Worm (Caenorhabditis elegans) whole organism, late embryonic: Measurements from ENCODE around the gene srh-301.

Experiments used
- C38D4.7 ChIP-seq: fragments of 200-800 bp; sonication (Bioruptor generic); optimal IDR thresholded peaks from 2 replicates; lab custom pipeline; 2018; ENCODE audit warnings: mild to moderate bottlenecking, missing genetic modification characterization, moderate library complexity, missing compliant biosample characterization
- F13H6.1 ChIP-seq: sonication (generic microtip); optimal IDR thresholded peaks from 2 replicates; lab custom pipeline; 2016; ENCODE audit warnings: missing genetic modification characterization, missing compliant biosample characterization
- K02D7.2 ChIP-seq: sonication (generic microtip); optimal IDR thresholded peaks from 2 replicates; lab custom pipeline; 2017; ENCODE audit warnings: mild to moderate bottlenecking, missing genetic modification characterization, missing compliant biosample characterization
- K09A11.1 ChIP-seq: sonication (generic microtip); optimal IDR thresholded peaks from 2 replicates; lab custom pipeline; 2017; ENCODE audit warnings: antibody characterized with exemption, mild to moderate bottlenecking, missing genetic modification characterization, missing compliant biosample characterization; ENCODE audit not compliant: insufficient read depth
- T23F11.4 ChIP-seq: fragments of 200-800 bp; sonication (Bioruptor generic); optimal IDR thresholded peaks from 2 replicates; lab custom pipeline; 2018; ENCODE audit warnings: mild to moderate bottlenecking, missing genetic modification characterization, missing compliant biosample characterization
- Y22D7AL.16 ChIP-seq: sonication (generic microtip); optimal IDR thresholded peaks from 2 replicates; lab custom pipeline; 2016; ENCODE audit warnings: missing genetic modification characterization, missing compliant biosample characterization
- ahr-1 ChIP-seq: sonication (generic microtip); optimal IDR thresholded peaks from 2 replicates; lab custom pipeline; 2016; ENCODE audit warnings: missing genetic modification characterization, missing compliant biosample characterization
- ama-1 ChIP-seq: fragments of 150-350 bp; optimal IDR thresholded peaks from 2 replicates; lab custom pipeline; 2014
- ceh-14 ChIP-seq: sonication (generic microtip); optimal IDR thresholded peaks from 2 replicates; lab custom pipeline; 2016; ENCODE audit warnings: missing genotype, missing genetic modification characterization, missing compliant biosample characterization
- ceh-18 ChIP-seq: sonication (generic microtip); optimal IDR thresholded peaks from 2 replicates; lab custom pipeline; 2016; ENCODE audit warnings: missing genetic modification characterization, missing compliant biosample characterization
- ceh-19 ChIP-seq: fragments of 200-800 bp; sonication (Bioruptor generic); optimal IDR thresholded peaks from 2 replicates; lab custom pipeline; 2018; ENCODE audit warnings: mild to moderate bottlenecking, missing genetic modification characterization, missing compliant biosample characterization
- ceh-2 ChIP-seq: sonication (generic microtip); optimal IDR thresholded peaks from 2 replicates; lab custom pipeline; 2016; ENCODE audit warnings: missing genotype, missing genetic modification characterization, missing compliant biosample characterization
- ceh-30 ChIP-seq: fragments of 150-350 bp; optimal IDR thresholded peaks from 2 replicates; lab custom pipeline; 2014; ENCODE audit warnings: missing biosample characterization, missing genetic modification characterization
- ceh-31 ChIP-seq: sonication (generic microtip); optimal IDR thresholded peaks from 2 replicates; lab custom pipeline; 2016; ENCODE audit warnings: missing genetic modification characterization, missing compliant biosample characterization
- ceh-48 ChIP-seq: sonication (generic microtip); optimal IDR thresholded peaks from 2 replicates; lab custom pipeline; 2016; ENCODE audit warnings: missing genetic modification characterization, inconsistent platforms, missing compliant biosample characterization
- ceh-6 ChIP-seq: fragments of 200-800 bp; sonication (Bioruptor generic); optimal IDR thresholded peaks from 2 replicates; lab custom pipeline; 2018; ENCODE audit warnings: mild to moderate bottlenecking, missing genetic modification characterization, missing compliant biosample characterization
- che-1 ChIP-seq: sonication (generic microtip); optimal IDR thresholded peaks from 2 replicates; lab custom pipeline; 2016; ENCODE audit warnings: mild to moderate bottlenecking, missing genetic modification characterization, missing compliant biosample characterization
- dmd-4 ChIP-seq: sonication (generic microtip); optimal IDR thresholded peaks from 2 replicates; lab custom pipeline; 2016; ENCODE audit warnings: borderline replicate concordance, missing genetic modification characterization, missing compliant biosample characterization
- dve-1 ChIP-seq: sonication (generic microtip); optimal IDR thresholded peaks from 2 replicates; lab custom pipeline; 2017; ENCODE audit warnings: antibody characterized with exemption, mild to moderate bottlenecking, missing genetic modification characterization, missing compliant biosample characterization
- elt-2 ChIP-seq: sonication (generic microtip); optimal IDR thresholded peaks from 2 replicates; lab custom pipeline; 2016; ENCODE audit warnings: missing genetic modification reagents, missing genetic modification characterization, missing compliant biosample characterization
- ets-4 ChIP-seq: sonication (generic microtip); optimal IDR thresholded peaks from 2 replicates; lab custom pipeline; 2016; ENCODE audit warnings: missing genetic modification characterization, missing compliant biosample characterization
- eyg-1 ChIP-seq: sonication (generic microtip); optimal IDR thresholded peaks from 2 replicates; lab custom pipeline; 2016; ENCODE audit warnings: missing genotype, missing genetic modification characterization, missing compliant biosample characterization
- fax-1 ChIP-seq: sonication (generic microtip); optimal IDR thresholded peaks from 2 replicates; lab custom pipeline; 2016; ENCODE audit warnings: missing genotype, missing genetic modification characterization, missing compliant biosample characterization
- fkh-6 ChIP-seq: sonication (generic microtip); optimal IDR thresholded peaks from 2 replicates; lab custom pipeline; 2016; ENCODE audit warnings: missing genetic modification characterization, missing compliant biosample characterization
- gmeb-2 ChIP-seq: sonication (generic microtip); optimal IDR thresholded peaks from 2 replicates; lab custom pipeline; 2016; ENCODE audit warnings: missing genetic modification characterization, inconsistent platforms, missing compliant biosample characterization
- hlh-30 ChIP-seq: sonication (generic microtip); optimal IDR thresholded peaks from 2 replicates; lab custom pipeline; 2017; ENCODE audit warnings: antibody characterized with exemption, missing genetic modification characterization, missing compliant biosample characterization; ENCODE audit not compliant: insufficient read depth
- hlh-6 ChIP-seq: sonication (generic microtip); optimal IDR thresholded peaks from 2 replicates; lab custom pipeline; 2016; ENCODE audit warnings: missing genotype, missing genetic modification characterization, missing compliant biosample characterization
- hlh-8 ChIP-seq: sonication (generic microtip); optimal IDR thresholded peaks from 2 replicates; lab custom pipeline; 2016; ENCODE audit warnings: missing genotype, missing genetic modification characterization, missing compliant biosample characterization
- lin-11 ChIP-seq: fragments of 200-800 bp; sonication (Bioruptor generic); optimal IDR thresholded peaks from 2 replicates; lab custom pipeline; 2018; ENCODE audit warnings: mild to moderate bottlenecking, missing genetic modification characterization, missing compliant biosample characterization
- madf-2 ChIP-seq: sonication (generic microtip); optimal IDR thresholded peaks from 2 replicates; lab custom pipeline; 2017; ENCODE audit warnings: missing genetic modification characterization, missing compliant biosample characterization
- nfya-1 ChIP-seq: sonication (generic microtip); optimal IDR thresholded peaks from 2 replicates; lab custom pipeline; 2017; ENCODE audit warnings: missing genetic modification characterization, mild to moderate bottlenecking, missing compliant biosample characterization, antibody characterized with exemption, moderate library complexity
- nhr-11 ChIP-seq: fragments of 150-350 bp; optimal IDR thresholded peaks from 2 replicates; lab custom pipeline; 2014; ENCODE audit warnings: missing biosample characterization, missing genetic modification characterization
- npax-4 ChIP-seq: sonication (generic microtip); optimal IDR thresholded peaks from 2 replicates; lab custom pipeline; 2016; ENCODE audit warnings: missing genetic modification characterization, missing compliant biosample characterization
- odd-2 ChIP-seq: sonication (generic microtip); optimal IDR thresholded peaks from 2 replicates; lab custom pipeline; 2017; ENCODE audit warnings: antibody characterized with exemption, mild to moderate bottlenecking, missing genetic modification characterization, missing compliant biosample characterization
- pag-3 ChIP-seq: sonication (generic microtip); optimal IDR thresholded peaks from 2 replicates; lab custom pipeline; 2016; ENCODE audit warnings: missing compliant biosample characterization, missing genetic modification characterization, borderline replicate concordance
- pha-2 ChIP-seq: sonication (generic microtip); optimal IDR thresholded peaks from 2 replicates; lab custom pipeline; 2017; ENCODE audit warnings: mild to moderate bottlenecking, missing genetic modification characterization, missing compliant biosample characterization
- pqm-1 ChIP-seq: sonication (generic microtip); optimal IDR thresholded peaks from 2 replicates; lab custom pipeline; 2016; ENCODE audit warnings: missing genetic modification characterization, missing compliant biosample characterization
- pros-1 ChIP-seq: fragments of 150-350 bp; optimal IDR thresholded peaks from 2 replicates; lab custom pipeline; 2014; ENCODE audit warnings: missing biosample characterization, missing genetic modification reagents, missing genetic modification characterization
- ref-2 ChIP-seq: sonication (generic microtip); optimal IDR thresholded peaks from 2 replicates; lab custom pipeline; 2016; ENCODE audit warnings: missing genetic modification characterization, missing compliant biosample characterization
- rnt-1 ChIP-seq: sonication (generic microtip); optimal IDR thresholded peaks from 2 replicates; lab custom pipeline; 2016; ENCODE audit warnings: missing genetic modification characterization, missing compliant biosample characterization
- sdc-2 ChIP-seq: sonication (generic microtip); optimal IDR thresholded peaks from 2 replicates; lab custom pipeline; 2016; ENCODE audit warnings: missing genotype, missing genetic modification characterization, missing compliant biosample characterization
- syd-9 ChIP-seq: sonication (generic microtip); optimal IDR thresholded peaks from 2 replicates; lab custom pipeline; 2016; ENCODE audit warnings: mild to moderate bottlenecking, missing genetic modification characterization, moderate library complexity, missing compliant biosample characterization
- tbx-7 ChIP-seq: sonication (generic microtip); optimal IDR thresholded peaks from 2 replicates; lab custom pipeline; 2016; ENCODE audit warnings: missing genotype, missing genetic modification characterization, missing compliant biosample characterization
- ttx-3 ChIP-seq: sonication (generic microtip); optimal IDR thresholded peaks from 2 replicates; lab custom pipeline; 2016; ENCODE audit warnings: missing genetic modification reagents, missing genetic modification characterization, missing compliant biosample characterization
- unc-3 ChIP-seq, 2 experiments: fragments of 200-800 bp in 1 of 2; sonication (Bioruptor generic) in 1 of 2; sonication (generic microtip) in 1 of 2; conservative IDR thresholded peaks in 1 of 2; optimal IDR thresholded peaks in 1 of 2; 2 replicates each; pipeline versions ENCODE4 v1.3.6 to Lab custom; 2016 to 2022; ENCODE audit warnings: missing compliant biosample characterization in 2 of 2, missing genetic modification characterization in 2 of 2, missing genetic modification reagents in 1 of 2
- ztf-16 ChIP-seq: sonication (generic microtip); optimal IDR thresholded peaks from 2 replicates; lab custom pipeline; 2017; ENCODE audit warnings: missing genetic modification characterization, missing compliant biosample characterization

srh-301 gene

DNA sequence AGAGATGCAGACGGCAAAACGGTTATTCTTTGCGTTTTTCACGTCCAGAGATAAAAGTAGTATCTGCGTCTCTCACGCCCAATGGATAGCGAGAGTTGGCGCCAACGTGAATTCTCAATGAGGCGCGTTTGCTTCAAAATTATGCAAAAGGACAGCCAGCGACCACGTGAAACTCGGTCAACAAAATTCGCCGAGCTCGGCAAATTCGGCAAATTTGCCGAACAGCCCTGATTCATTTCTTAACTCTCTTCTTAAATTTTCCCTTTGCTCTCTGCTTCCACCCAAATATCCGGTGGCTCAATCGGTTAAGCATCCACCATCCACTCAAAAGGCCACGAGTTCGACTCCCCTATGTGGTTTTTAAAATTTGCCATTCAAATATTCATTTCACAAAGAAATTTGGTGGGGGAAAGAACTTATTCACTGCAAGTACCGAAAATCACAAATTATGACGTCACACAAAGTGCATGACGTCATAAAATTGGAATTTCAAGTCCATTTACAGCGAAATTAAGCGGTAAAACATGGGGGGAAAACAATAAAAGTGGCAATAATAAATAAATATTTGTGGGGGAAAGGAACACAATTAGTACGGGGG, 20.8 kb downstream of the srh-301 start:
- no peak for TF ChIP-seq elt-2 (tag; lab: Kevin White, UChicago)
- TF ChIP-seq madf-2 (tag; lab: Kevin White, UChicago), result no peak
- TF ChIP-seq C38D4.7 (GFP tag; lab: Kevin White, UChicago), result no peak
- TF ChIP-seq che-1 (tag; lab: Kevin White, UChicago), result no peak
- TF ChIP-seq eyg-1, result no peak
- TF ChIP-seq sdc-2 (tag; lab: Kevin White, UChicago), result no peak
- TF ChIP-seq F13H6.1 (tag; lab: Kevin White, UChicago), result no peak
- TF ChIP-seq K09A11.1 (tag; lab: Kevin White, UChicago), result no peak
- TF ChIP-seq lin-11 (tag; lab: Kevin White, UChicago), result no peak
- TF ChIP-seq syd-9 (tag; lab: Kevin White, UChicago), result no peak
- no peak for TF ChIP-seq ref-2 (tag; lab: Kevin White, UChicago)
- TF ChIP-seq Y22D7AL.16, result no peak
- TF ChIP-seq dve-1 (tag; lab: Kevin White, UChicago), result no peak
- TF ChIP-seq hlh-8 (tag; lab: Kevin White, UChicago), result no peak
- no peak for TF ChIP-seq nfya-1 (tag; lab: Kevin White, UChicago)
- TF ChIP-seq fkh-6 (tag; lab: Kevin White, UChicago), result no peak
- no peak for TF ChIP-seq nhr-11 (tag; lab: Kevin White, UChicago)
- TF ChIP-seq unc-3 (GFP tag; conservative IDR thresholded peaks at IDR 0.05; lab: Robert Waterston, UW), result no peak
- TF ChIP-seq unc-3 (tag; optimal IDR thresholded peaks at IDR 0.05; lab: Kevin White, UChicago), result no peak

DNA sequence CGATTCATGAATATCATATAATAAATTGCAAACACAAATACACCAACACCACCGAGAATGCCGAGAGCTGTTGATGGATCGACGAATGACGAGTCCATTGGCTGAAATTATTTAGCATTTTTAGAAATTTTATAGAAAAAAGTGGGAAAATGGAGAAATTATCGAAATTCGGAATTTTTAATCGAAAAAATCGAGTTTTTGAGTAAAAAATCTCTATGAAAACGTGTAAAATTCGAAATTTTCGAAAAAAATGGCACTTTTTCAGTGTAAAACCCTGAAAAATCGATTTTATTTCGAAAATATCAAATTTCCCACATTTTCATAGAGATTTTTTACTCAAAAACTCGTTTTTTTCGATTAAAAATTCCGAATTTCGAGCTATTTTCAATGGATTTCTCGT, 31.2 kb downstream of the srh-301 start, which contains the start of gene tcc-1:
TSS of gene tcc-1 (minus strand) at position 101 of the 400 bp plus-strand sequence.
- TF ChIP-seq ceh-19 (GFP tag; lab: Kevin White, UChicago), result no peak
- TF ChIP-seq syd-9 (tag; lab: Kevin White, UChicago), result no peak
- no peak for TF ChIP-seq pag-3 (tag; lab: Kevin White, UChicago)
- no peak for TF ChIP-seq hlh-6 (tag; lab: Kevin White, UChicago)
- no peak for TF ChIP-seq ztf-16 (tag; lab: Kevin White, UChicago)

ce11 chrV:17857901-17858300, 33.2 kb downstream of the srh-301 start:
- no peak for TF ChIP-seq ama-1 (lab: Kevin White, UChicago)
- no peak for TF ChIP-seq dmd-4 (tag; lab: Kevin White, UChicago)
- peak; percentile 46 for TF ChIP-seq ets-4 (tag; lab: Kevin White, UChicago)
- TF ChIP-seq npax-4 (tag; lab: Kevin White, UChicago), result no peak
- TF ChIP-seq hlh-6 (tag; lab: Kevin White, UChicago), result peak; percentile 47
- TF ChIP-seq ttx-3, result no peak
- TF ChIP-seq pros-1, result peak; percentile 15
- TF ChIP-seq pha-2 (tag; lab: Kevin White, UChicago), result no peak
- no peak for TF ChIP-seq elt-2 (tag; lab: Kevin White, UChicago)
- TF ChIP-seq ceh-48, result no peak
- TF ChIP-seq ceh-2 (tag; lab: Kevin White, UChicago), result no peak
- peak; percentile 58 for TF ChIP-seq rnt-1 (tag; lab: Kevin White, UChicago)
- peak; percentile 65 for TF ChIP-seq F13H6.1 (tag; lab: Kevin White, UChicago)
- peak; percentile 55 for TF ChIP-seq hlh-30
- peak; percentile 98 for TF ChIP-seq nfya-1 (tag; lab: Kevin White, UChicago)
- TF ChIP-seq ceh-31 (tag; lab: Kevin White, UChicago), result peak; percentile 83
- TF ChIP-seq Y22D7AL.16, result no peak
- TF ChIP-seq ahr-1, result no peak
- peak; percentile 77 for TF ChIP-seq ceh-14
- no peak for TF ChIP-seq odd-2 (tag; lab: Kevin White, UChicago)
- TF ChIP-seq gmeb-2, result no peak
- no peak for TF ChIP-seq K02D7.2 (tag; lab: Kevin White, UChicago)
- TF ChIP-seq fax-1 (tag; lab: Kevin White, UChicago), result no peak
- TF ChIP-seq pqm-1 (tag; lab: Kevin White, UChicago), result no peak
- TF ChIP-seq ceh-18 (tag; lab: Kevin White, UChicago), result peak; percentile 86
- TF ChIP-seq nhr-11 (tag; lab: Kevin White, UChicago), result no peak
- peak; percentile 57 for TF ChIP-seq dve-1 (tag; lab: Kevin White, UChicago)
- TF ChIP-seq C38D4.7 (GFP tag; lab: Kevin White, UChicago), result no peak
- peak; percentile 67 for TF ChIP-seq pag-3 (tag; lab: Kevin White, UChicago)
- TF ChIP-seq ceh-30 (tag; lab: Kevin White, UChicago), result no peak
- no peak for TF ChIP-seq madf-2 (tag; lab: Kevin White, UChicago)
- TF ChIP-seq tbx-7, result no peak
- peak; percentile 34 for TF ChIP-seq syd-9 (tag; lab: Kevin White, UChicago)
- no peak for TF ChIP-seq fkh-6 (tag; lab: Kevin White, UChicago)
- no peak for TF ChIP-seq T23F11.4 (GFP tag; lab: Kevin White, UChicago)
- TF ChIP-seq ceh-6 (GFP tag; lab: Kevin White, UChicago), result no peak
